Worm (Caenorhabditis elegans): ENCODE measurements around the gene C45B11.2.

- TF ChIP-seq W03F9.2 (tag; optimal IDR thresholded peaks at IDR 0.05): no peak
- TF ChIP-seq him-1 (tag; optimal IDR thresholded peaks at IDR 0.05): no peak
Measured at ce11 chrV:11034748-11035147, 7.8 kb upstream of the C45B11.2 start, which contains the start of gene pptr-2.
